Fruit fly (Drosophila melanogaster) whole organism, prepupa: Measurements from ENCODE around the gene Dbx.

Experiments
- CG10631 ChIP-seq: fragments of 200-800 bp; sonication (Bioruptor generic); optimal IDR thresholded peaks from 2 replicates; lab custom pipeline; 2016; ENCODE audit warnings: missing biosample characterization, missing genetic modification characterization
- CG10669 ChIP-seq: fragments of 200-800 bp; sonication (Bioruptor generic); optimal IDR thresholded peaks from 3 replicates; lab custom pipeline; 2018; ENCODE audit warnings: missing biosample characterization, mild to moderate bottlenecking, missing genetic modification characterization, moderate library complexity
- CG11762 ChIP-seq: fragments of 200-800 bp; sonication (Bioruptor generic); optimal IDR thresholded peaks from 3 replicates; lab custom pipeline; 2016; ENCODE audit warnings: missing biosample characterization, missing genetic modification characterization; ENCODE audit not compliant: insufficient read depth
- CG11902 ChIP-seq: fragments of 200-800 bp; sonication (Bioruptor generic); optimal IDR thresholded peaks from 3 replicates; lab custom pipeline; 2016; ENCODE audit warnings: missing biosample characterization, missing genetic modification characterization
- CG15336 ChIP-seq: fragments of 200-800 bp; sonication (Bioruptor generic); IDR thresholded peaks from 2 replicates; pipeline ENCODE4 v1.3.6; 2022; ENCODE audit warnings: missing biosample characterization, missing genetic modification characterization
- CG1621 ChIP-seq: fragments of 200-800 bp; sonication (Bioruptor generic); optimal IDR thresholded peaks from 3 replicates; lab custom pipeline; 2018; ENCODE audit warnings: missing biosample characterization, mild to moderate bottlenecking, missing genetic modification characterization
- CG16779 ChIP-seq: fragments of 200-800 bp; sonication (Bioruptor generic); optimal IDR thresholded peaks from 3 replicates; lab custom pipeline; 2017; ENCODE audit warnings: missing biosample characterization, mild to moderate bottlenecking, missing genetic modification characterization
- CG3032 ChIP-seq: fragments of 200-800 bp; optimal IDR thresholded peaks from 2 replicates; lab custom pipeline; 2019; ENCODE audit warnings: missing biosample characterization, mild to moderate bottlenecking, missing genetic modification characterization, moderate library complexity
- CG31627 ChIP-seq: fragments of 200-800 bp; sonication (Bioruptor generic); optimal IDR thresholded peaks from 3 replicates; lab custom pipeline; 2016; ENCODE audit warnings: missing biosample characterization, missing genetic modification characterization
- CG32006 ChIP-seq: fragments of 200-800 bp; sonication (Bioruptor generic); optimal IDR thresholded peaks from 3 replicates; lab custom pipeline; 2017; ENCODE audit warnings: missing biosample characterization, mild to moderate bottlenecking, missing genetic modification characterization
- CG3919 ChIP-seq: fragments of 200-800 bp; sonication (Bioruptor generic); optimal IDR thresholded peaks from 3 replicates; lab custom pipeline; 2016; ENCODE audit warnings: missing biosample characterization, missing genetic modification characterization
- CG4318 ChIP-seq: fragments of 200-800 bp; sonication (Bioruptor generic); optimal IDR thresholded peaks from 3 replicates; lab custom pipeline; 2017; ENCODE audit warnings: missing biosample characterization, mild to moderate bottlenecking, missing genetic modification characterization
- CG6792 ChIP-seq: fragments of 200-800 bp; sonication (Bioruptor generic); optimal IDR thresholded peaks from 3 replicates; lab custom pipeline; 2016; ENCODE audit warnings: missing biosample characterization, missing genetic modification characterization
- CG6808 ChIP-seq: fragments of 200-800 bp; sonication (Bioruptor generic); optimal IDR thresholded peaks from 3 replicates; lab custom pipeline; 2017; ENCODE audit warnings: missing biosample characterization, missing genetic modification characterization, mild to moderate bottlenecking, moderate library complexity, missing genetic modification reagents
- CG6854 ChIP-seq: fragments of 200-800 bp; sonication (Bioruptor generic); optimal IDR thresholded peaks from 2 replicates; lab custom pipeline; 2017; ENCODE audit warnings: missing biosample characterization, mild to moderate bottlenecking, missing genetic modification characterization
- CG7368 ChIP-seq: fragments of 200-800 bp; sonication (Bioruptor generic); optimal IDR thresholded peaks from 3 replicates; lab custom pipeline; 2016; ENCODE audit warnings: missing biosample characterization, missing genetic modification characterization
- CG8319 ChIP-seq: fragments of 200-800 bp; sonication (Bioruptor generic); optimal IDR thresholded peaks from 3 replicates; lab custom pipeline; 2016; ENCODE audit warnings: missing biosample characterization, missing genetic modification characterization
- CG9139 ChIP-seq: fragments of 200-800 bp; sonication (Bioruptor generic); optimal IDR thresholded peaks from 3 replicates; lab custom pipeline; 2017; ENCODE audit warnings: missing biosample characterization, mild to moderate bottlenecking, missing genetic modification characterization
- Eip75B ChIP-seq: fragments of 200-800 bp; sonication (Bioruptor generic); optimal IDR thresholded peaks from 3 replicates; lab custom pipeline; 2016; ENCODE audit warnings: missing biosample characterization, missing genetic modification characterization
- Eip78C ChIP-seq: fragments of 200-800 bp; sonication (Bioruptor generic); peaks from one replicate; lab custom pipeline; 2016; ENCODE audit warnings: missing biosample characterization, missing genetic modification characterization
- Eip93F ChIP-seq: fragments of 200-800 bp; sonication (Bioruptor generic); optimal IDR thresholded peaks from 2 replicates; lab custom pipeline; 2016; ENCODE audit warnings: missing biosample characterization, mild to moderate bottlenecking, missing genetic modification characterization
- Ets21C ChIP-seq: fragments of 200-800 bp; sonication (Bioruptor generic); optimal IDR thresholded peaks from 3 replicates; lab custom pipeline; 2016; ENCODE audit warnings: missing biosample characterization, missing genetic modification characterization
- Ets96B ChIP-seq: fragments of 200-800 bp; optimal IDR thresholded peaks from 2 replicates; lab custom pipeline; 2019; ENCODE audit warnings: missing biosample characterization, mild to moderate bottlenecking, missing genetic modification characterization, moderate library complexity
- Hr38 ChIP-seq: sonication (Bioruptor generic); optimal IDR thresholded peaks from 2 replicates; lab custom pipeline; 2016; ENCODE audit warnings: missing biosample characterization, missing genetic modification characterization
- Hr4 ChIP-seq: fragments of 200-800 bp; sonication (Bioruptor generic); optimal IDR thresholded peaks from 3 replicates; lab custom pipeline; 2016; ENCODE audit warnings: missing biosample characterization, missing genetic modification characterization
- Lpt ChIP-seq: fragments of 200-800 bp; sonication (Bioruptor generic); optimal IDR thresholded peaks from 3 replicates; lab custom pipeline; 2016; ENCODE audit warnings: missing biosample characterization, missing genetic modification characterization
- Smox ChIP-seq: fragments of 200-800 bp; sonication (Bioruptor generic); optimal IDR thresholded peaks from 3 replicates; lab custom pipeline; 2016; ENCODE audit warnings: missing biosample characterization, missing genetic modification characterization
- Sox14 ChIP-seq: fragments of 200-800 bp; sonication (Bioruptor generic); optimal IDR thresholded peaks from 3 replicates; lab custom pipeline; 2016; ENCODE audit warnings: missing biosample characterization, missing genetic modification characterization
- Sox15 ChIP-seq: fragments of 200-800 bp; sonication (Bioruptor generic); optimal IDR thresholded peaks from 3 replicates; lab custom pipeline; 2016; ENCODE audit warnings: missing biosample characterization, missing genetic modification characterization
- achi ChIP-seq: fragments of 200-800 bp; sonication (Bioruptor generic); optimal IDR thresholded peaks from 3 replicates; lab custom pipeline; 2016; ENCODE audit warnings: missing biosample characterization, missing genetic modification characterization
- acj6 ChIP-seq: fragments of 200-800 bp; sonication (Bioruptor generic); optimal IDR thresholded peaks from 3 replicates; lab custom pipeline; 2016; ENCODE audit warnings: missing biosample characterization, missing genetic modification characterization
- dac ChIP-seq: fragments of 200-800 bp; sonication (Bioruptor generic); optimal IDR thresholded peaks from 2 replicates; lab custom pipeline; 2017; ENCODE audit warnings: missing biosample characterization, mild to moderate bottlenecking, missing genetic modification characterization
- dsx ChIP-seq: fragments of 200-800 bp; optimal IDR thresholded peaks from 3 replicates; lab custom pipeline; 2019; ENCODE audit warnings: missing biosample characterization, mild to moderate bottlenecking, missing genetic modification characterization, moderate library complexity; ENCODE audit not compliant: poor library complexity, severe bottlenecking
- fd59A ChIP-seq: fragments of 200-800 bp; sonication (Bioruptor generic); optimal IDR thresholded peaks from 2 replicates; lab custom pipeline; 2017; ENCODE audit warnings: missing biosample characterization, mild to moderate bottlenecking, missing genetic modification characterization, missing genetic modification reagents
- fkh ChIP-seq: fragments of 200-800 bp; sonication (Bioruptor generic); optimal IDR thresholded peaks from 3 replicates; lab custom pipeline; 2017; ENCODE audit warnings: missing biosample characterization, mild to moderate bottlenecking, missing genetic modification characterization, moderate library complexity
- lz ChIP-seq: fragments of 200-800 bp; sonication (Bioruptor generic); optimal IDR thresholded peaks from 3 replicates; lab custom pipeline; 2016; ENCODE audit warnings: missing biosample characterization, missing genetic modification characterization
- net ChIP-seq: fragments of 200-800 bp; sonication (Bioruptor generic); optimal IDR thresholded peaks from 3 replicates; lab custom pipeline; 2016; ENCODE audit warnings: missing biosample characterization, missing genetic modification characterization
- spab ChIP-seq: fragments of 200-800 bp; sonication (Bioruptor generic); optimal IDR thresholded peaks from 2 replicates; lab custom pipeline; 2017; ENCODE audit warnings: missing biosample characterization, mild to moderate bottlenecking, missing genetic modification characterization, missing genetic modification reagents
- ss ChIP-seq, 2 experiments: fragments of 200-800 bp; sonication (Bioruptor generic); optimal IDR thresholded peaks; 2 replicates in 1 of 2; 3 replicates in 1 of 2; lab custom pipeline; 2017 to 2018; ENCODE audit warnings: mild to moderate bottlenecking in 2 of 2, missing biosample characterization in 2 of 2, missing genetic modification characterization in 2 of 2, moderate library complexity in 1 of 2
- svp ChIP-seq: fragments of 200-800 bp; sonication (Bioruptor generic); peaks from one replicate; lab custom pipeline; 2016; ENCODE audit warnings: missing biosample characterization, missing genetic modification characterization
- topi ChIP-seq: fragments of 200-800 bp; sonication (Bioruptor generic); optimal IDR thresholded peaks from 3 replicates; lab custom pipeline; 2016; ENCODE audit warnings: missing biosample characterization, missing genetic modification characterization
- vri ChIP-seq: fragments of 200-800 bp; sonication (Bioruptor generic); optimal IDR thresholded peaks from 3 replicates; lab custom pipeline; 2016; ENCODE audit warnings: missing biosample characterization, mild to moderate bottlenecking, missing genetic modification characterization

Gene Dbx

DNA sequence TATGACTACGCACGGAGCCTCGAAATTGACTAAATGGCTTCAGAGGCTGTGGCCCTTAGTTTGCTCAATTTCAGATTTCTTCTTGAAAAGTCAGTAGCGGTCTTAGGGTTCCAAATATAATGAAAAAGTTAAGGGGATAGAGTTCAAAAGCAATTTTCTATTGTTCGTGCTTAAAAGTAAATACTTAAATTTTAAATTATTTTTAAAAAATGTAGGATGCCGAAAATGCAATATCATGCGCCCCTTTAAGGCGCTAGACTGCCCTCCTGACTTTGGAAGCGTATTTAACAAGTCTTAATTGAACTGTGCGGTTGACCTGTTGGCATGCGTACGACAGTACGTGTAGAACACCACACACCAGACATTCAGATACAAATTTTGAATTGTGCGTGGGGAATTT, 6.4 kb upstream of the Dbx start:
- no peak for TF ChIP-seq Hr4 (GFP tag; lab: Kevin White, UChicago)
- no peak for TF ChIP-seq CG6808 (GFP tag; lab: Kevin White, UChicago)
- no peak for TF ChIP-seq Lpt (GFP tag; lab: Kevin White, UChicago)
- TF ChIP-seq svp (GFP tag; lab: Kevin White, UChicago), result no peak
- no peak for TF ChIP-seq Smox (GFP tag; lab: Kevin White, UChicago)
- TF ChIP-seq Ets96B (tag; lab: Kevin White, UChicago), result no peak
- no peak for TF ChIP-seq CG6792 (GFP tag; lab: Kevin White, UChicago)
- TF ChIP-seq Sox14, result no peak
- no peak for TF ChIP-seq CG1621 (tag; lab: Kevin White, UChicago)
- TF ChIP-seq CG11762 (GFP tag; lab: Kevin White, UChicago), result no peak
- TF ChIP-seq Hr38, result no peak
- no peak for TF ChIP-seq Ets21C (GFP tag; lab: Kevin White, UChicago)
- no peak for TF ChIP-seq CG3919 (GFP tag; lab: Kevin White, UChicago)
- TF ChIP-seq CG3032 (tag; lab: Kevin White, UChicago), result no peak
- no peak for TF ChIP-seq CG10631 (GFP tag; lab: Kevin White, UChicago)
- TF ChIP-seq CG8319, result no peak
- no peak for TF ChIP-seq fkh (GFP tag; lab: Kevin White, UChicago)
- TF ChIP-seq net (GFP tag; lab: Kevin White, UChicago), result no peak
- TF ChIP-seq dsx, result no peak

DNA sequence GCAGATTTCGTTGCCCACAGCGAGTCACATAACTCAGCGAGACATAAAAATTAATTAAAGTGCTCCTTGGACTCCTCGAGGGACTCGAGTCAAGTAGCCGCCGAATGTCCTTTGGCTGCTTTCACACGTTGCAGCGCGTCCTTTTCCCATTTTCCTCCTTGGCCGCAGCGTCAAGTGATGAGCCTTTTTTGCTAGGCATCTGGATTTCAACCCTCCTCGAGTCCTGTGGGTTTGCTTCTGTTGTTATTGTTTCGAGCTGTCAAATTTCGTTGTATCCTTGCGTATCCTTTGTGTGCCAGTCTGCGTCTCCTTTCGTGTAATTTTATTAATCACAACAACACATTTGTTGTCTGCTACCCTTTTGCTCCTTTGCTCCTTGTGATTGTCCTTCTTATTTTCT, 4.5 kb upstream of the Dbx start:
- TF ChIP-seq CG4318 (GFP tag; lab: Kevin White, UChicago) (no peak), acj6 (GFP tag; lab: Kevin White, UChicago) (no peak), spab (GFP tag; lab: Kevin White, UChicago) (no peak), CG10669 (GFP tag; lab: Kevin White, UChicago) (no peak), CG32006 (GFP tag; lab: Kevin White, UChicago) (no peak), CG31627 (no peak)
- TF ChIP-seq, all 60 proteins: peak for 0

DNA sequence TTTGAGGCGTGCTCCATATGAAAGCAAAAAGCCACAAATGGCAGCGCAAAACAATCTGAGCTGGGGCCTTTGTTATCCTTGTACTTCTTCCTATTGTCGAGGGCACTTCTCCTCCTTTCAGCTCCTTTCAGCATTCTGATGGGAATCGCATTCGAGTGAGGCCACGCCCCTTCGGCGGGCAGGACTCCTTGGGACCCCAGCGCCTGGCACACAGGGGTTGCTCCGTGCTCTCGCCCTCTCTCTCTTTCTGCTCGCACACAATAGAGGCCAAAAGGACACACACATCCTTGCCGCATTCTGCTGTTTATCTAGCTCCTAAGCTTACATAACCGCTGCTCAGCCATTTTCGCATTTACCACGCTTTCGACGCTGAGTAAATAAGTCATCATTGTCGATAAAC, 1.1 kb upstream of the Dbx start:
- TF ChIP-seq Lpt (GFP tag; lab: Kevin White, UChicago) (no peak), fkh (GFP tag; lab: Kevin White, UChicago) (no peak), dac (GFP tag; lab: Kevin White, UChicago) (no peak), Eip75B (no peak), CG7368 (GFP tag; lab: Kevin White, UChicago) (no peak), Sox15 (no peak), acj6 (GFP tag; lab: Kevin White, UChicago) (no peak), CG9139 (no peak), Smox (GFP tag; lab: Kevin White, UChicago) (no peak), Eip78C (GFP tag; lab: Kevin White, UChicago) (no peak), CG16779 (tag; lab: Kevin White, UChicago) (no peak), spab (GFP tag; lab: Kevin White, UChicago) (no peak)
- TF ChIP-seq, all 60 proteins: peak for 0

DNA sequence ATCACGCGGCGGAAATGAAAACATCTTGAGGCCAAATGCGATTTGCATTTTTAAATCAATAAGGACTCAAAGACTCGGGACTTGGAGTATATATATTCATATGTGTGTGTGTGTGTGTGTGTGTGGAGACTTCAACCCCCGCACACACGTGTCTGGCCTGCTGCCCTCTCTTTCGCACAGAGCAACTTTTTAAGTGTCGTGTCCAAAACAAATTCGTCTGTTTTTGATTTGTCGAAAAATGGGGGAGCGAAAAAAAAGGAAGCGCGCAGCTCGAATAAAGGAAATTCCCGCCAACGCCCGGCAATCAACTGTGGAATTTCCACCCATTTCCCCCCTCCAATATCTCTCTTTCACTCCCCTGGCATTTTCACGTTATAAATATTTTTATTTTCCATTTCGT, 7.9 kb downstream of the Dbx start:
- no peak for TF ChIP-seq CG15336
- TF ChIP-seq, all 60 proteins: peak for 0

DNA sequence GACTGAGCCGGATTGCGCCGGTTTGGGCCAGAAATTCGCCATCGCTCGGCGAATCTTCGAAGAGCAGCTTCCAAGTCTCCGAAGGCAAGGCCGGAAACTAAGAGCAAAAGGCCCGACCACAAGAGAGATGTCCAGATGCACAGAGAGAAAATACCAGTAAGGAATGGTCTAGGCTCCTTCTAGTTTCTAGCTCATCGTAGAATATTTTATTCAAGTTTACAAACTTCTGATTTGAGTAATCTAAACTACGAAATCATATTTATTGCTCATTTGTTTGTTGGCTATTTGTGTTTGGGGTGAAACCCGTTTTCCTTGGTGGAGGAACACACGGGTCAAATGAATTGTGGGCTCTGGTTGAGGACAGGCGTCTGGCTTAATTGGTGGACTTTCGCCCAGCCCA, 16.4 kb downstream of the Dbx start:
- TF ChIP-seq vri (no peak), Eip78C (GFP tag; lab: Kevin White, UChicago) (peak; percentile 84), Smox (GFP tag; lab: Kevin White, UChicago) (no peak), topi (GFP tag; lab: Kevin White, UChicago) (peak; percentile 40), ss (GFP tag; optimal IDR thresholded peaks at IDR 0.05; lab: Kevin White, UChicago) (peak in 1 of 2 experiments; percentile 27), CG3919 (GFP tag; lab: Kevin White, UChicago) (peak; percentile 38), net (GFP tag; lab: Kevin White, UChicago) (peak; percentile 11), Hr4 (GFP tag; lab: Kevin White, UChicago) (peak; percentile 25), achi (peak; percentile 12), fd59A (no peak), CG10669 (GFP tag; lab: Kevin White, UChicago) (no peak), CG31627 (peak; percentile 6), CG1621 (tag; lab: Kevin White, UChicago) (no peak), Lpt (GFP tag; lab: Kevin White, UChicago) (no peak), dac (GFP tag; lab: Kevin White, UChicago) (no peak), CG6792 (GFP tag; lab: Kevin White, UChicago) (peak; percentile 36), CG6854 (no peak), acj6 (GFP tag; lab: Kevin White, UChicago) (peak; percentile 16), Eip93F (no peak), dsx (no peak), CG11902 (GFP tag; lab: Kevin White, UChicago) (no peak), CG11762 (GFP tag; lab: Kevin White, UChicago) (no peak), Hr38 (no peak), lz (peak; percentile 20), CG3032 (tag; lab: Kevin White, UChicago) (no peak), svp (GFP tag; lab: Kevin White, UChicago) (no peak)
